Fruit fly (Drosophila melanogaster) whole organism, embryonic: ENCODE data around the gene CG6652.

ENCODE experiments used
- CG11093 ChIP-seq: fragments of 200-800 bp; sonication (Bioruptor generic); IDR thresholded peaks from 3 replicates; pipeline ENCODE4 v1.3.6; 2022; ENCODE audit warnings: missing biosample characterization, missing genetic modification characterization
- CG12942 ChIP-seq: fragments of 200-800 bp; sonication (Bioruptor generic); optimal IDR thresholded peaks from 3 replicates; lab custom pipeline; 2016; ENCODE audit warnings: missing biosample characterization, missing genetic modification characterization
- CG1603 ChIP-seq: fragments of 200-800 bp; sonication (Bioruptor generic); optimal IDR thresholded peaks from 2 replicates; lab custom pipeline; 2019; ENCODE audit warnings: missing biosample characterization, mild to moderate bottlenecking, missing genetic modification characterization, moderate library complexity
- CG16815 ChIP-seq: fragments of 200-800 bp; sonication (Bioruptor generic); optimal IDR thresholded peaks from 3 replicates; lab custom pipeline; 2017; ENCODE audit warnings: missing biosample characterization, mild to moderate bottlenecking, missing genetic modification characterization
- CG17829 ChIP-seq: fragments of 200-800 bp; optimal IDR thresholded peaks from 2 replicates; lab custom pipeline; 2019; ENCODE audit warnings: missing biosample characterization, mild to moderate bottlenecking, missing genetic modification characterization, moderate library complexity
- CG18262 ChIP-seq: fragments of 200-800 bp; optimal IDR thresholded peaks from 3 replicates; lab custom pipeline; 2019; ENCODE audit warnings: missing biosample characterization, mild to moderate bottlenecking, missing genetic modification characterization, moderate library complexity
- CG30431 ChIP-seq: fragments of 200-800 bp; sonication (Bioruptor generic); optimal IDR thresholded peaks from 2 replicates; lab custom pipeline; 2017; ENCODE audit warnings: missing biosample characterization, missing genetic modification characterization
- CG3407 ChIP-seq: fragments of 200-800 bp; sonication (Bioruptor generic); optimal IDR thresholded peaks from 2 replicates; lab custom pipeline; 2018; ENCODE audit warnings: missing biosample characterization, mild to moderate bottlenecking, missing genetic modification characterization
- CG4707 ChIP-seq: fragments of 200-800 bp; sonication (Bioruptor generic); optimal IDR thresholded peaks from 2 replicates; lab custom pipeline; 2018; ENCODE audit warnings: missing biosample characterization, mild to moderate bottlenecking, missing genetic modification characterization, moderate library complexity
- CG4730 ChIP-seq: fragments of 200-800 bp; sonication (Bioruptor generic); IDR thresholded peaks from 2 replicates; pipeline ENCODE4 v1.3.6; 2022; ENCODE audit warnings: missing biosample characterization, missing genetic modification characterization
- CkIIα-i1 ChIP-seq: fragments of 200-800 bp; sonication (Bioruptor generic); IDR thresholded peaks from 2 replicates; pipeline ENCODE4 v1.3.6; 2022; ENCODE audit warnings: missing biosample characterization, missing genetic modification characterization
- CrebB ChIP-seq: fragments of 200-800 bp; sonication (Bioruptor generic); optimal IDR thresholded peaks from 3 replicates; lab custom pipeline; 2018; ENCODE audit warnings: missing biosample characterization, mild to moderate bottlenecking, missing genetic modification characterization
- Dfd ChIP-seq, 2 experiments: fragments of >200 bp; optimal IDR thresholded peaks; 2 replicates each; lab custom pipeline; 2017; ENCODE audit warnings: missing biosample characterization in 2 of 2, missing genetic modification characterization in 2 of 2
- E2f1 ChIP-seq: fragments of 200-800 bp; sonication (Bioruptor generic); IDR thresholded peaks from 2 replicates; pipeline ENCODE4 v1.3.6; 2022; ENCODE audit warnings: missing biosample characterization, missing genetic modification characterization
- Eip74EF ChIP-seq, 2 experiments: fragments of 200-800 bp in 1 of 2; fragments of >200 bp in 1 of 2; sonication (Bioruptor generic) in 1 of 2; optimal IDR thresholded peaks; 2 replicates each; lab custom pipeline; 2017 to 2019; ENCODE audit warnings: missing biosample characterization in 2 of 2, missing genetic modification characterization in 2 of 2, mild to moderate bottlenecking in 1 of 2, moderate library complexity in 1 of 2
- Ets65A ChIP-seq: fragments of 200-800 bp; sonication (Bioruptor generic); peaks from one replicate; lab custom pipeline; 2016; ENCODE audit warnings: missing biosample characterization, missing genetic modification characterization
- Ets97D ChIP-seq: fragments of 200-800 bp; sonication (Bioruptor generic); optimal IDR thresholded peaks from 3 replicates; lab custom pipeline; 2016; ENCODE audit warnings: missing biosample characterization, missing genetic modification characterization
- GATAe ChIP-seq: fragments of 200-800 bp; sonication (Bioruptor generic); conservative IDR thresholded peaks from 2 replicates; pipeline ENCODE4 v1.3.6; 2022; ENCODE audit warnings: missing biosample characterization, missing genetic modification characterization
- Hmx ChIP-seq: fragments of 200-800 bp; sonication (Bioruptor generic); optimal IDR thresholded peaks from 2 replicates; lab custom pipeline; 2016; ENCODE audit warnings: missing biosample characterization, missing genetic modification characterization
- Hr78 ChIP-seq, 2 experiments: fragments of 200-800 bp in 1 of 2; fragments of >200 bp in 1 of 2; sonication (Bioruptor generic) in 1 of 2; optimal IDR thresholded peaks; 2 replicates each; lab custom pipeline; 2017 to 2019; ENCODE audit warnings: missing biosample characterization in 2 of 2, missing genetic modification characterization in 2 of 2, mild to moderate bottlenecking in 1 of 2, moderate library complexity in 1 of 2
- MBD-R2 ChIP-seq: fragments of 200-800 bp; sonication (Bioruptor generic); IDR thresholded peaks from 2 replicates; pipeline ENCODE4 v1.3.6; 2022; ENCODE audit warnings: missing biosample characterization, missing genetic modification characterization
- Mes4 ChIP-seq: fragments of 200-800 bp; sonication (Bioruptor generic); optimal IDR thresholded peaks from 2 replicates; lab custom pipeline; 2016; ENCODE audit warnings: missing biosample characterization, missing genetic modification characterization
- NC2α ChIP-seq: fragments of 200-800 bp; sonication (Bioruptor generic); optimal IDR thresholded peaks from 2 replicates; lab custom pipeline; 2016; ENCODE audit warnings: missing biosample characterization, missing genetic modification characterization
- Sox102F ChIP-seq: fragments of 200-800 bp; sonication (Bioruptor generic); optimal IDR thresholded peaks from 2 replicates; lab custom pipeline; 2018; ENCODE audit warnings: missing biosample characterization, mild to moderate bottlenecking, missing genetic modification characterization, moderate library complexity
- Sry-δ ChIP-seq: fragments of 200-800 bp; sonication (Bioruptor generic); optimal IDR thresholded peaks from 2 replicates; lab custom pipeline; 2016; ENCODE audit warnings: missing biosample characterization, missing genetic modification characterization
- Usf ChIP-seq: fragments of 200-800 bp; sonication (Bioruptor generic); optimal IDR thresholded peaks from 2 replicates; lab custom pipeline; 2017; ENCODE audit warnings: missing genotype, missing biosample characterization, missing genetic modification characterization
- abd-A ChIP-seq: fragments of 200-800 bp; sonication (Bioruptor generic); optimal IDR thresholded peaks from 3 replicates; lab custom pipeline; 2019; ENCODE audit warnings: missing biosample characterization, mild to moderate bottlenecking, missing genetic modification characterization, moderate library complexity
- ac ChIP-seq: fragments of 200-800 bp; sonication (Bioruptor generic); optimal IDR thresholded peaks from 3 replicates; lab custom pipeline; 2017; ENCODE audit warnings: missing biosample characterization, mild to moderate bottlenecking, missing genetic modification characterization
- amos ChIP-seq: fragments of 200-800 bp; sonication (Bioruptor generic); IDR thresholded peaks from 2 replicates; pipeline ENCODE4 v1.3.6; 2022; ENCODE audit warnings: missing biosample characterization, missing genetic modification characterization; ENCODE audit not compliant: partially characterized antibody
- aop ChIP-seq: fragments of 200-800 bp; sonication (Bioruptor generic); IDR thresholded peaks from 2 replicates; pipeline ENCODE4 v1.3.6; 2022; ENCODE audit warnings: missing biosample characterization, missing genetic modification characterization
- ase ChIP-seq: fragments of 200-800 bp; sonication (Bioruptor generic); IDR thresholded peaks from 3 replicates; pipeline ENCODE4 v1.3.6; 2022; ENCODE audit warnings: missing biosample characterization, missing genetic modification characterization
- chinmo ChIP-seq: fragments of 200-800 bp; sonication (Bioruptor generic); IDR thresholded peaks from 4 replicates; pipeline ENCODE4 v1.3.6; 2022; ENCODE audit warnings: missing biosample characterization, missing genetic modification characterization; ENCODE audit not compliant: partially characterized antibody
- crol ChIP-seq: fragments of 200-800 bp; sonication (Bioruptor generic); IDR thresholded peaks from 2 replicates; pipeline ENCODE4 v1.3.6; 2022; ENCODE audit warnings: missing biosample characterization, missing genetic modification characterization
- da ChIP-seq: fragments of 200-800 bp; sonication (Bioruptor generic); optimal IDR thresholded peaks from 2 replicates; lab custom pipeline; 2016; ENCODE audit warnings: missing biosample characterization, missing genetic modification characterization
- danr ChIP-seq: fragments of 200-800 bp; sonication (Bioruptor generic); IDR thresholded peaks from 2 replicates; pipeline ENCODE4 v1.3.6; 2022; ENCODE audit warnings: missing biosample characterization, missing genetic modification characterization
- dati ChIP-seq: fragments of 200-800 bp; sonication (Bioruptor generic); IDR thresholded peaks from 2 replicates; pipeline ENCODE4 v1.3.6; 2022; ENCODE audit warnings: missing biosample characterization, missing genetic modification characterization
- dmrt11E ChIP-seq: fragments of 200-800 bp; sonication (Bioruptor generic); optimal IDR thresholded peaks from 3 replicates; lab custom pipeline; 2018; ENCODE audit warnings: missing biosample characterization, mild to moderate bottlenecking, missing genetic modification characterization, moderate library complexity
- dysf ChIP-seq: fragments of 200-800 bp; sonication (Bioruptor generic); IDR thresholded peaks from 3 replicates; pipeline ENCODE4 v1.3.6; 2022; ENCODE audit warnings: missing biosample characterization, missing genetic modification characterization
- en ChIP-seq: fragments of 200-800 bp; sonication (Bioruptor generic); optimal IDR thresholded peaks from 2 replicates; lab custom pipeline; 2016; ENCODE audit warnings: missing biosample characterization, missing genetic modification characterization
- fd96Cb ChIP-seq: fragments of 200-800 bp; sonication (Bioruptor generic); optimal IDR thresholded peaks from 2 replicates; lab custom pipeline; 2018; ENCODE audit warnings: missing biosample characterization, mild to moderate bottlenecking, missing genetic modification characterization, moderate library complexity
- fru ChIP-seq: fragments of >200 bp; optimal IDR thresholded peaks from 2 replicates; lab custom pipeline; 2017
- fu2 ChIP-seq: fragments of 200-800 bp; sonication (Bioruptor generic); optimal IDR thresholded peaks from 2 replicates; lab custom pipeline; 2016; ENCODE audit warnings: missing biosample characterization, missing genetic modification characterization
- gsb-n ChIP-seq: fragments of 200-800 bp; sonication (Bioruptor generic); optimal IDR thresholded peaks from 3 replicates; lab custom pipeline; 2018; ENCODE audit warnings: missing biosample characterization, mild to moderate bottlenecking, missing genetic modification characterization
- kah ChIP-seq: fragments of 200-800 bp; sonication (Bioruptor generic); optimal IDR thresholded peaks from 2 replicates; lab custom pipeline; 2018; ENCODE audit warnings: missing biosample characterization, mild to moderate bottlenecking, missing genetic modification characterization
- phol ChIP-seq: fragments of 200-800 bp; sonication (Bioruptor generic); optimal IDR thresholded peaks from 3 replicates; lab custom pipeline; 2018; ENCODE audit warnings: missing biosample characterization, mild to moderate bottlenecking, missing genetic modification characterization, moderate library complexity
- prd ChIP-seq, 3 experiments: fragments of >200 bp in 2 of 3; fragments of 200-800 bp in 1 of 3; sonication (Bioruptor generic) in 1 of 3; optimal IDR thresholded peaks in 2 of 3; IDR thresholded peaks in 1 of 3; 2 replicates in 2 of 3; 3 replicates in 1 of 3; pipeline versions ENCODE4 v1.3.6 to Lab custom; 2017 to 2022; ENCODE audit warnings: missing biosample characterization in 1 of 3, missing genetic modification characterization in 1 of 3
- sens ChIP-seq: fragments of 200-800 bp; sonication (Bioruptor generic); peaks from one replicate; lab custom pipeline; 2016; ENCODE audit warnings: missing biosample characterization, missing genetic modification characterization
- sna ChIP-seq: fragments of 200-800 bp; sonication (Bioruptor generic); IDR thresholded peaks from 2 replicates; pipeline ENCODE4 v1.3.6; 2022; ENCODE audit warnings: missing biosample characterization, missing genetic modification characterization; ENCODE audit not compliant: partially characterized antibody
- tio ChIP-seq: fragments of 200-800 bp; sonication (Bioruptor generic); optimal IDR thresholded peaks from 2 replicates; lab custom pipeline; 2017; ENCODE audit warnings: missing biosample characterization, missing genetic modification characterization, inconsistent platforms
- toy ChIP-seq: fragments of 200-800 bp; sonication (Bioruptor generic); IDR thresholded peaks from 2 replicates; pipeline ENCODE4 v1.3.6; 2022; ENCODE audit warnings: missing biosample characterization, missing genetic modification characterization
- trem ChIP-seq: fragments of 200-800 bp; optimal IDR thresholded peaks from 3 replicates; lab custom pipeline; 2019; ENCODE audit warnings: missing biosample characterization, mild to moderate bottlenecking, missing genetic modification characterization, moderate library complexity

CG6652 gene

dm6 chr3L:16984813-16985387 lies 37.8 kb downstream of the CG6652 start (continued):
- TF ChIP-seq CkIIα-i1 (GFP tag; lab: Robert Waterston, UW) (no peak), da (GFP tag; lab: Kevin White, UChicago) (no peak), dati (GFP tag; lab: Robert Waterston, UW) (no peak), CG4730 (no peak), Ets65A (GFP tag; lab: Kevin White, UChicago) (no peak), Hmx (GFP tag; lab: Kevin White, UChicago) (no peak), amos (GFP tag; lab: Robert Waterston, UW) (no peak), GATAe (GFP tag; lab: Robert Waterston, UW) (peak; percentile 77), CG16815 (no peak), NC2α (GFP tag; lab: Kevin White, UChicago) (no peak), fd96Cb (tag; lab: Kevin White, UChicago) (no peak), CG1603 (no peak), CG11093 (GFP tag; lab: Robert Waterston, UW) (no peak), CG17829 (no peak), sens (GFP tag; lab: Kevin White, UChicago) (peak; percentile 73), gsb-n (tag; lab: Kevin White, UChicago) (no peak), Eip74EF (GFP tag; optimal IDR thresholded peaks at IDR 0.05; lab: Kevin White, UChicago) (no peak), ac (GFP tag; lab: Kevin White, UChicago) (no peak), Ets97D (GFP tag; lab: Kevin White, UChicago) (no peak), E2f1 (GFP tag; lab: Robert Waterston, UW) (no peak), MBD-R2 (GFP tag; lab: Robert Waterston, UW) (no peak), trem (no peak), CG18262 (tag; lab: Kevin White, UChicago) (no peak), Sox102F (GFP tag; lab: Kevin White, UChicago) (no peak), abd-A (tag; lab: Kevin White, UChicago) (no peak), kah (no peak), fu2 (GFP tag; lab: Kevin White, UChicago) (no peak), CG12942 (GFP tag; lab: Kevin White, UChicago) (no peak), tio (GFP tag; lab: Kevin White, UChicago) (no peak), Mes4 (no peak), danr (no peak), en (GFP tag; lab: Kevin White, UChicago) (no peak), CrebB (no peak), crol (no peak), Usf (GFP tag; lab: Kevin White, UChicago) (no peak), ase (no peak), CG3407 (no peak), Sry-δ (GFP tag; lab: Kevin White, UChicago) (no peak), fru (no peak), CG4707 (no peak), phol (no peak), Hr78 (GFP tag; optimal IDR thresholded peaks at IDR 0.05; lab: Kevin White, UChicago) (no peak), dysf (GFP tag; lab: Robert Waterston, UW) (no peak), toy (GFP tag; lab: Robert Waterston, UW) (no peak), CG30431 (GFP tag; lab: Kevin White, UChicago) (no peak), dmrt11E (no peak), aop (GFP tag; lab: Robert Waterston, UW) (no peak), chinmo (peak; percentile 74; the same call in 1 of the 4 replicates), prd (optimal IDR thresholded peaks at IDR 0.05; lab: Kevin White, UChicago) (no peak), prd (GFP tag; IDR thresholded peaks at IDR 0.05; lab: Robert Waterston, UW) (no peak), Dfd (GFP tag; optimal IDR thresholded peaks at IDR 0.05; lab: Kevin White, UChicago) (no peak), sna (GFP tag; lab: Robert Waterston, UW) (no peak)
